Fruit fly (Drosophila melanogaster) Kc167 (cell line): ENCODE data around the gene Or33b.

Experiments
- Myc ChIP-seq: fragments of >200 bp; optimal IDR thresholded peaks from 2 replicates; lab custom pipeline; 2017; ENCODE audit warnings: missing external identifiers
- Sin3A ChIP-seq: fragments of >200 bp; optimal IDR thresholded peaks from 2 replicates; lab custom pipeline; 2018; ENCODE audit warnings: missing external identifiers
- h ChIP-seq: fragments of >200 bp; optimal IDR thresholded peaks from 3 replicates; lab custom pipeline; 2018; ENCODE audit warnings: missing external identifiers
- insv ChIP-seq: fragments of >200 bp; optimal IDR thresholded peaks from 3 replicates; lab custom pipeline; 2018; ENCODE audit warnings: missing external identifiers
- psq ChIP-seq: fragments of >200 bp; optimal IDR thresholded peaks from 2 replicates; lab custom pipeline; 2017; ENCODE audit warnings: missing external identifiers
- ttk ChIP-seq: sonication (Bioruptor generic); optimal IDR thresholded peaks from 2 replicates; lab custom pipeline; 2017; ENCODE audit warnings: missing external identifiers

Gene Or33b

DNA sequence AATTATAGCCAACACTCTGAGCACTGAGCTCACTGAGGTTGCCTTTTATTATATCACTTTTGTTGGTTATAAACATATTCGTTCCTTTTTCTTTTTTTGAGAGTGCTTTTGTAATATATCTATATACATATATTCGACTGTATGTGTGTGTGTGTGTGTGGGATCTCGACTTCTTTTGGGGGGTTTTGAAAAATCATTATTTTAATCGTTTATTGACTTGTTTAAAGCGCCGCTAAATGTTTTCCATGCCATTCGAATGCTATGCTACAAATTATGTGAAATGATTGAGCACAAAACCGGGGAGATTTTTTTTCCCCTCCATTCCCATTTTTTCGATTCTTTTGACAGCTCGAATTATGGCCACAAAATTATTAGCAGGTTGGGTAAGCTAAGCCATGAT is 33.4 kb downstream of the Or33b start:
- TF ChIP-seq Myc = no peak
- no peak for TF ChIP-seq ttk (lab: Kevin White, UChicago)
- no peak for TF ChIP-seq h
- TF ChIP-seq insv (lab: Kevin White, UChicago) = no peak
- no peak for TF ChIP-seq Sin3A (lab: Kevin White, UChicago)
- TF ChIP-seq psq = no peak

DNA sequence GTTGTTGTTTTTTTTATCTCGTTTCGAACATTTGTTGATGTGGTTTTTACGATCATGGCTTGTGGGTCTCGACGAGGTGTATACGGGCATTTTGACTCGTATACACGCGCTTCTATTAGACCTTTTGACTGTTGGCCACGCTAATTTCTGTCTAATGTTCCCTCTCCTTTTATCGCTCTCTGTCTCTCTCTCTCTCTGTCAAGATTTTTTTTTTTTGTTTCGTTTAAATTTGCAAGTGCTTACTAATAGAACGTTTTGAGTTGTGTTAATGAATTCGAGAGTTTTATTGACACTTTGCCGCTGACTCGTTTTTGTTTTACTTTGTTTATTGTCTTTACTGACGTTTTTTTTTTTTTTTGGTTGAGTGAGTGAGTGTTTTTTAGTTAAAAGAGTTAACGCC is 34.4 kb downstream of the Or33b start:
- TF ChIP-seq insv (lab: Kevin White, UChicago) (no peak), psq (no peak), ttk (lab: Kevin White, UChicago) (no peak)

dm6 chr2L:11970853-11971397 is 34.9 kb downstream of the Or33b start:
- TF ChIP-seq Myc (no peak), psq (no peak)

DNA sequence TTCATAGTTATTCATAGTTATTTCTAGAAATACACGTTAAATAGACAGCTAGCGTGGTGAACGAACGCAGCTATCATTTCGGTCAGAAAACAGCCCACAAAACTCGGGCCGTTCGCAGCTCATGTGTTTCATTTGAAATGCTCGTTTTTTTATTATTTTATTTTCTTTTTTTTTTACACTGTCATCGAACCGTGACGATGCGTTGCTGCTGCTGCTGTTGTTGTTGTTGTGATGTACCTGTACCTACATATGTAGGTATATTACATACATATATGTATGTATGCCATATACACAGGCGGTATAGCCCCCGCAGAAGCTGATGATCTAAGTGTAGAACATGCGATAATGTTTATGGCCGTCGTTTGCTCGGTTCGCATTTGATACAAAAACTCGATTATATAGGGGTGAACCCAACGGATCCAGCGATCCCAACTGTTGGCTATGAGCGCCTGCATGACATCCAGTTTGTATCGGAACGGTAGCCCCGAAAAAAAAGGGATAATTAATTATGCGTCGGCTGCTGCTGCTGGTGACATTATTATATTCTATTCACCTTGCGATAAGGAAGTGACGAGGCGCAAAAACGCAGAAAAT is 37.3 kb downstream of the Or33b start:
- TF ChIP-seq Myc (no peak), h (no peak), psq (no peak), Sin3A (lab: Kevin White, UChicago) (no peak), insv (lab: Kevin White, UChicago) (no peak), ttk (lab: Kevin White, UChicago) (no peak)

DNA sequence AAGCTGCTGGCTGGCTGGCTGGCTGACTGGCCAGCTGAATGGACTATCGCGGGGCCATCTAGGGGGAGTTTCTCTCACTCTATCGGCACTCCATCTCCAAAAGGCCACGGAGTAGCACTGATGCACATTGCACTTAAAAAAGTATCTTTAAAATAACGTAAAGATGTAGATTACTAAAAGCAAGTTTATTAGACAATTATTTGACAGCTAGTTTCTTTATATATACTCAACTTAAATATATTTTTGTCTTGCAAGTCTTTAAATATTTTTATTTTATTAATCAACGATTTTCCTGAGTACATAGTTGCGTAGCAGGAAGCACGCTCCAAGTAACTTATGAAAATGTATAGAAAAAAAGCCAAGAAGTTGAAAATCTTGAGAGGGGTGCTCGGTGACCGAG is 41.0 kb downstream of the Or33b start:
- no peak for TF ChIP-seq Myc
- no peak for TF ChIP-seq insv (lab: Kevin White, UChicago)
- no peak for TF ChIP-seq psq
- TF ChIP-seq h = no peak
- no peak for TF ChIP-seq ttk (lab: Kevin White, UChicago)
- TF ChIP-seq Sin3A (lab: Kevin White, UChicago) = no peak

DNA sequence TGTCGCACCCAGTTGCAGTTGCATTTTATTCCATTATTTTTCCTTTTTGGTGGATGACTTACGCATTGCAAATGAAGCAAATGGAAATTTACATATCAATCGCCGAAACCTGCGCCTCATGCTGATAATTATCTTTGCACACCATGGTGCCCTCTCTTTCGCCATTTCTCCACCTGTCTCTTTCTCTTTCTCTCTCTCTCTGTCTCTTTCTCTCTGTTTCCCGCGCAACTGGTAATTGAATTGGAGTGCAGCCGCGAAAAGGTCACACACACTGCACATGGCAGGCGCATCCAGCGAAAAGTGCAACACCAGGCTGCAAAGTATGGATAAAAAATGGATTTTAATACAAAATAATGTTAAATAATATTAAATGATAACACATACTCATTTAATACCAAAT is 41.7 kb downstream of the Or33b start:
- TF ChIP-seq h (no peak), insv (lab: Kevin White, UChicago) (no peak), Myc (no peak), Sin3A (lab: Kevin White, UChicago) (no peak), psq (no peak), ttk (lab: Kevin White, UChicago) (no peak)

- TF ChIP-seq Sin3A (lab: Kevin White, UChicago) = no peak
- TF ChIP-seq insv (lab: Kevin White, UChicago) = no peak
- TF ChIP-seq Myc = no peak
- no peak for TF ChIP-seq h
- TF ChIP-seq ttk (lab: Kevin White, UChicago) = no peak
- no peak for TF ChIP-seq psq
Measured at dm6 chr2L:11980075-11980474, 44.1 kb downstream of the Or33b start.

DNA sequence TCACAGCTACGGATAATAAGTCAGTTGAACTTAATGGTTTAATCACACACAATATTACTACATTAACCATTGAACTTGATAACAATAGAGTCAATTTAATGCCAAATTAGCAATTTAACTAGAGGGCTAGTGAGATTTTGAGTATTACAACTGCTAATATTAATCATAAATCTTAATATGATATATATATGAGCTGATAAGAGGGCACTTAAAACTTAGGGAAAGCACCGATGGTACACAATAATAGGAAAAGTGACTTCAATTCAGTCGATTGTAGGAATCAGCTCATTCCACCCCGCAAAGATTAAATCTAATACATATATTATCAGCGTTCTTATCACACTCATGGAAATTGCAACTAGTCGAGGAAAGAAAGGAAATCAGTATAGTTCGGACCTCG is 45.2 kb downstream of the Or33b start, which contains the start of gene CG16965:
TSS of gene CG16965 (plus strand) at position 382 of the 400 bp plus-strand sequence.
- no peak for TF ChIP-seq Myc
- TF ChIP-seq Sin3A (lab: Kevin White, UChicago) = no peak
- no peak for TF ChIP-seq insv (lab: Kevin White, UChicago)
- no peak for TF ChIP-seq ttk (lab: Kevin White, UChicago)
- TF ChIP-seq h = no peak
- no peak for TF ChIP-seq psq
